Fruit fly (Drosophila melanogaster) whole organism, embryonic: Measurements from ENCODE around the gene in.
A peak's percentile ranks its signal among the peaks of the same experiment; 100 is the strongest.

Source experiments
- CG1024 ChIP-seq: fragments of 200-800 bp; sonication (Bioruptor generic); IDR thresholded peaks from 2 replicates; pipeline ENCODE4 v1.3.6; 2022; ENCODE audit warnings: missing biosample characterization, missing genetic modification characterization
- CG10321 ChIP-seq: fragments of 200-800 bp; sonication (Bioruptor generic); IDR thresholded peaks from 2 replicates; pipeline ENCODE4 v1.3.6; 2022; ENCODE audit warnings: missing biosample characterization, missing genetic modification characterization
- CG11085 ChIP-seq: fragments of 200-800 bp; sonication (Bioruptor generic); IDR thresholded peaks from 2 replicates; pipeline ENCODE4 v1.3.6; 2022; ENCODE audit warnings: missing biosample characterization, missing genetic modification characterization
- CG11456 ChIP-seq: fragments of 200-800 bp; sonication (Bioruptor generic); IDR thresholded peaks from 3 replicates; pipeline ENCODE4 v1.3.6; 2022; ENCODE audit warnings: missing biosample characterization, missing genetic modification characterization
- CG12391 ChIP-seq: fragments of 200-800 bp; sonication (Bioruptor generic); optimal IDR thresholded peaks from 3 replicates; lab custom pipeline; 2018; ENCODE audit warnings: missing biosample characterization, mild to moderate bottlenecking, missing genetic modification characterization, moderate library complexity
- CG14965 ChIP-seq: fragments of 200-800 bp; sonication (Bioruptor generic); optimal IDR thresholded peaks from 2 replicates; lab custom pipeline; 2016; ENCODE audit warnings: missing biosample characterization, missing genetic modification characterization, borderline replicate concordance
- CG17186 ChIP-seq: fragments of 200-800 bp; sonication (Bioruptor generic); optimal IDR thresholded peaks from 3 replicates; lab custom pipeline; 2017; ENCODE audit warnings: missing biosample characterization, missing genetic modification reagents, missing genetic modification characterization
- CG17568 ChIP-seq: fragments of 200-800 bp; sonication (Bioruptor generic); optimal IDR thresholded peaks from 2 replicates; lab custom pipeline; 2018; ENCODE audit warnings: missing biosample characterization, mild to moderate bottlenecking, missing genetic modification characterization, moderate library complexity
- CG17802 ChIP-seq: fragments of 200-800 bp; sonication (Bioruptor generic); optimal IDR thresholded peaks from 2 replicates; lab custom pipeline; 2018; ENCODE audit warnings: missing biosample characterization, mild to moderate bottlenecking, missing genetic modification characterization, moderate library complexity
- CG2120 ChIP-seq: fragments of 200-800 bp; sonication (Bioruptor generic); optimal IDR thresholded peaks from 3 replicates; lab custom pipeline; 2016; ENCODE audit warnings: missing biosample characterization, missing genetic modification characterization
- CG2129 ChIP-seq: fragments of 200-800 bp; sonication (Bioruptor generic); IDR thresholded peaks from 2 replicates; pipeline ENCODE4 v1.3.6; 2022; ENCODE audit warnings: missing biosample characterization, missing genetic modification characterization; ENCODE audit not compliant: partially characterized antibody
- CG34422 ChIP-seq: fragments of 200-800 bp; sonication (Bioruptor generic); IDR thresholded peaks from 3 replicates; pipeline ENCODE4 v1.3.6; 2022; ENCODE audit warnings: missing biosample characterization, missing genetic modification characterization
- CG4360 ChIP-seq: fragments of 200-800 bp; sonication (Bioruptor generic); IDR thresholded peaks from 2 replicates; pipeline ENCODE4 v1.3.6; 2022; ENCODE audit warnings: missing biosample characterization, missing genetic modification characterization
- CG6254 ChIP-seq: fragments of 200-800 bp; sonication (Bioruptor generic); optimal IDR thresholded peaks from 3 replicates; lab custom pipeline; 2017; ENCODE audit warnings: mild to moderate bottlenecking, missing biosample characterization, missing genetic modification reagents, missing genetic modification characterization
- CG6272 ChIP-seq: fragments of 200-800 bp; sonication (Bioruptor generic); IDR thresholded peaks from 2 replicates; pipeline ENCODE4 v1.3.6; 2022; ENCODE audit warnings: missing biosample characterization, missing genetic modification characterization
- CG7786 ChIP-seq: fragments of 200-800 bp; sonication (Bioruptor generic); optimal IDR thresholded peaks from 2 replicates; lab custom pipeline; 2016; ENCODE audit warnings: missing biosample characterization, missing genetic modification characterization
- CG7963 ChIP-seq: fragments of 200-800 bp; sonication (Bioruptor generic); IDR thresholded peaks from 3 replicates; pipeline ENCODE4 v1.3.6; 2022; ENCODE audit warnings: missing biosample characterization, missing genetic modification characterization; ENCODE audit not compliant: partially characterized antibody
- CG8478 ChIP-seq: fragments of >200 bp; optimal IDR thresholded peaks from 2 replicates; lab custom pipeline; 2018
- CG8765 ChIP-seq: fragments of 200-800 bp; sonication (Bioruptor generic); IDR thresholded peaks from 2 replicates; pipeline ENCODE4 v1.3.6; 2022; ENCODE audit warnings: missing biosample characterization, missing genetic modification characterization
- CG8944 ChIP-seq: fragments of 200-800 bp; sonication (Bioruptor generic); optimal IDR thresholded peaks from 3 replicates; lab custom pipeline; 2016; ENCODE audit warnings: missing biosample characterization, missing genetic modification characterization
- CG9215 ChIP-seq: fragments of 200-800 bp; sonication (Bioruptor generic); IDR thresholded peaks from 2 replicates; pipeline ENCODE4 v1.3.6; 2022; ENCODE audit warnings: missing biosample characterization, missing genetic modification characterization
- CG9727 ChIP-seq: fragments of 200-800 bp; sonication (Bioruptor generic); optimal IDR thresholded peaks from 3 replicates; lab custom pipeline; 2017; ENCODE audit warnings: missing biosample characterization, mild to moderate bottlenecking, missing genetic modification characterization
- Chrac-16 ChIP-seq: fragments of 200-800 bp; sonication (Bioruptor generic); optimal IDR thresholded peaks from 3 replicates; lab custom pipeline; 2016; ENCODE audit warnings: missing biosample characterization, missing genetic modification characterization
- CrebB ChIP-seq: fragments of 200-800 bp; sonication (Bioruptor generic); optimal IDR thresholded peaks from 3 replicates; lab custom pipeline; 2018; ENCODE audit warnings: missing biosample characterization, mild to moderate bottlenecking, missing genetic modification characterization
- Eip74EF ChIP-seq, 2 experiments: fragments of 200-800 bp in 1 of 2; fragments of >200 bp in 1 of 2; sonication (Bioruptor generic) in 1 of 2; optimal IDR thresholded peaks; 2 replicates each; lab custom pipeline; 2017 to 2019; ENCODE audit warnings: missing biosample characterization in 2 of 2, missing genetic modification characterization in 2 of 2, mild to moderate bottlenecking in 1 of 2, moderate library complexity in 1 of 2
- H15 ChIP-seq: fragments of 200-800 bp; sonication (Bioruptor generic); IDR thresholded peaks from 3 replicates; pipeline ENCODE4 v1.3.6; 2022; ENCODE audit warnings: missing biosample characterization, missing genetic modification characterization
- Kr ChIP-seq: fragments of 200-800 bp; sonication (Bioruptor generic); optimal IDR thresholded peaks from 2 replicates; lab custom pipeline; 2017; ENCODE audit warnings: missing biosample characterization, mild to moderate bottlenecking, missing genetic modification characterization
- Mad ChIP-seq: fragments of 200-800 bp; sonication (Bioruptor generic); optimal IDR thresholded peaks from 2 replicates; lab custom pipeline; 2016; ENCODE audit warnings: missing biosample characterization, missing genetic modification characterization
- NC2α ChIP-seq: fragments of 200-800 bp; sonication (Bioruptor generic); optimal IDR thresholded peaks from 2 replicates; lab custom pipeline; 2016; ENCODE audit warnings: missing biosample characterization, missing genetic modification characterization
- NFAT ChIP-seq: fragments of 200-800 bp; sonication (Bioruptor generic); IDR thresholded peaks from 2 replicates; pipeline ENCODE4 v1.3.6; 2022; ENCODE audit warnings: missing biosample characterization, missing genetic modification characterization
- Oli ChIP-seq: fragments of 200-800 bp; sonication (Bioruptor generic); optimal IDR thresholded peaks from 2 replicates; lab custom pipeline; 2018; ENCODE audit warnings: missing biosample characterization, mild to moderate bottlenecking, missing genetic modification characterization, moderate library complexity
- Optix ChIP-seq: fragments of 200-800 bp; sonication (Bioruptor generic); IDR thresholded peaks from 3 replicates; pipeline ENCODE4 v1.3.6; 2022; ENCODE audit warnings: missing biosample characterization, missing genetic modification characterization
- Ptx1 ChIP-seq: fragments of 200-800 bp; sonication (Bioruptor generic); IDR thresholded peaks from 2 replicates; pipeline ENCODE4 v1.3.6; 2022; ENCODE audit warnings: missing biosample characterization, missing genetic modification characterization
- Side ChIP-seq: fragments of 200-800 bp; sonication (Bioruptor generic); optimal IDR thresholded peaks from 2 replicates; lab custom pipeline; 2016; ENCODE audit warnings: missing biosample characterization, missing genetic modification characterization
- Trl ChIP-seq, 3 experiments: fragments of >200 bp in 2 of 3; fragments of 200-800 bp in 1 of 3; sonication (Bioruptor generic) in 1 of 3; optimal IDR thresholded peaks; 2 replicates in 1 of 3; 3 replicates in 2 of 3; lab custom pipeline; 2016 to 2017; ENCODE audit warnings: missing biosample characterization in 1 of 3, missing genetic modification characterization in 1 of 3
- Usf ChIP-seq: fragments of 200-800 bp; sonication (Bioruptor generic); optimal IDR thresholded peaks from 2 replicates; lab custom pipeline; 2017; ENCODE audit warnings: missing genotype, missing biosample characterization, missing genetic modification characterization
- Xrp1 ChIP-seq: fragments of 200-800 bp; sonication (Bioruptor generic); IDR thresholded peaks from 2 replicates; pipeline ENCODE4 v1.3.6; 2022; ENCODE audit warnings: missing biosample characterization, missing genetic modification characterization
- al ChIP-seq: fragments of 200-800 bp; sonication (Bioruptor generic); IDR thresholded peaks from 2 replicates; pipeline ENCODE4 v1.3.6; 2022; ENCODE audit warnings: missing biosample characterization, missing genetic modification characterization
- btn ChIP-seq: fragments of 200-800 bp; sonication (Bioruptor generic); optimal IDR thresholded peaks from 2 replicates; lab custom pipeline; 2016; ENCODE audit warnings: missing biosample characterization, missing genetic modification characterization
- disco-r ChIP-seq: fragments of 200-800 bp; sonication (Bioruptor generic); optimal IDR thresholded peaks from 2 replicates; lab custom pipeline; 2016; ENCODE audit warnings: missing biosample characterization, missing genetic modification characterization
- jumu ChIP-seq: fragments of 200-800 bp; sonication (Bioruptor generic); optimal IDR thresholded peaks from 3 replicates; lab custom pipeline; 2016; ENCODE audit warnings: missing biosample characterization, missing genetic modification characterization
- ken ChIP-seq: fragments of 200-800 bp; sonication (Bioruptor generic); IDR thresholded peaks from 3 replicates; pipeline ENCODE4 v1.3.6; 2022; ENCODE audit warnings: missing biosample characterization, missing genetic modification characterization
- klu ChIP-seq: fragments of 200-800 bp; sonication (Bioruptor generic); IDR thresholded peaks from 2 replicates; pipeline ENCODE4 v1.3.6; 2022; ENCODE audit warnings: missing biosample characterization, missing genetic modification characterization
- mirr ChIP-seq: fragments of 200-800 bp; sonication (Bioruptor generic); optimal IDR thresholded peaks from 3 replicates; lab custom pipeline; 2018; ENCODE audit warnings: missing biosample characterization, mild to moderate bottlenecking, missing genetic modification characterization
- nerfin-1 ChIP-seq: fragments of 200-800 bp; sonication (Bioruptor generic); optimal IDR thresholded peaks from 3 replicates; lab custom pipeline; 2019; ENCODE audit warnings: missing biosample characterization, mild to moderate bottlenecking, missing genetic modification characterization, moderate library complexity
- ranshi ChIP-seq: fragments of 200-800 bp; sonication (Bioruptor generic); IDR thresholded peaks from 2 replicates; pipeline ENCODE4 v1.3.6; 2022; ENCODE audit warnings: missing biosample characterization, missing genetic modification characterization
- sna ChIP-seq: fragments of 200-800 bp; sonication (Bioruptor generic); IDR thresholded peaks from 2 replicates; pipeline ENCODE4 v1.3.6; 2022; ENCODE audit warnings: missing biosample characterization, missing genetic modification characterization; ENCODE audit not compliant: partially characterized antibody
- sqz ChIP-seq: fragments of 200-800 bp; sonication (Bioruptor generic); optimal IDR thresholded peaks from 3 replicates; lab custom pipeline; 2018; ENCODE audit warnings: missing biosample characterization, mild to moderate bottlenecking, missing genetic modification characterization
- unpg ChIP-seq: fragments of 200-800 bp; sonication (Bioruptor generic); optimal IDR thresholded peaks from 3 replicates; lab custom pipeline; 2018; ENCODE audit warnings: missing biosample characterization, mild to moderate bottlenecking, missing genetic modification characterization, moderate library complexity
- yki ChIP-seq: fragments of >200 bp; optimal IDR thresholded peaks from 3 replicates; lab custom pipeline; 2018

The in gene

dm6 chr3L:20399550-20400109 is 32.6 kb downstream of the in start (continued):
- TF ChIP-seq al (GFP tag; lab: Robert Waterston, UW) (peak; percentile 88), CG12391 (tag; lab: Kevin White, UChicago) (peak; percentile 89), CG1024 (GFP tag; lab: Robert Waterston, UW) (0 out of 2 replicates have a peak, but pooled peaks have one; percentile 50), H15 (GFP tag; lab: Robert Waterston, UW) (peak; percentile 77), unpg (GFP tag; lab: Kevin White, UChicago) (peak; percentile 88), CG8478 (no peak), Side (peak; percentile 67), yki (lab: Kevin White, UChicago) (no peak), CG7786 (GFP tag; lab: Kevin White, UChicago) (peak; percentile 91), NC2α (GFP tag; lab: Kevin White, UChicago) (peak; percentile 4), btn (GFP tag; lab: Kevin White, UChicago) (peak; percentile 45), CG9727 (peak; percentile 88), klu (GFP tag; lab: Robert Waterston, UW) (peak; percentile 82), CG2129 (GFP tag; lab: Robert Waterston, UW) (no peak), ken (GFP tag; lab: Robert Waterston, UW) (peak; percentile 56; the same call in 1 of the 3 replicates), CG7963 (GFP tag; lab: Robert Waterston, UW) (no peak), Oli (peak; percentile 90), mirr (GFP tag; lab: Kevin White, UChicago) (peak; percentile 51), jumu (GFP tag; lab: Kevin White, UChicago) (peak; percentile 52), CG17802 (tag; lab: Kevin White, UChicago) (peak; percentile 23), CrebB (tag; lab: Kevin White, UChicago) (peak; percentile 77), CG14965 (GFP tag; lab: Kevin White, UChicago) (peak; percentile 45), Eip74EF (GFP tag; optimal IDR thresholded peaks at IDR 0.05; lab: Kevin White, UChicago) (peak in 1 of 2 experiments; percentile 89), Trl (optimal IDR thresholded peaks at IDR 0.05; lab: Kevin White, UChicago) (no peak), Trl (GFP tag; optimal IDR thresholded peaks at IDR 0.05; lab: Kevin White, UChicago) (peak; percentile 76), CG4360 (GFP tag; lab: Robert Waterston, UW) (no peak), Optix (GFP tag; lab: Robert Waterston, UW) (peak; percentile 64; the same call in 1 of the 3 replicates), sna (GFP tag; lab: Robert Waterston, UW) (no peak), ranshi (GFP tag; lab: Robert Waterston, UW) (peak; percentile 73), Ptx1 (GFP tag; lab: Robert Waterston, UW) (peak; percentile 92), Chrac-16 (GFP tag; lab: Kevin White, UChicago) (peak; percentile 84), CG11456 (GFP tag; lab: Robert Waterston, UW) (peak; percentile 83; the same call in 2 of the 3 replicates), CG8765 (peak; percentile 71; the same call in 1 of the 2 replicates), CG9215 (GFP tag; lab: Robert Waterston, UW) (peak; percentile 83), CG8944 (GFP tag; lab: Kevin White, UChicago) (peak; percentile 72), CG11085 (GFP tag; lab: Robert Waterston, UW) (peak; percentile 77), Kr (no peak), CG6272 (GFP tag; lab: Robert Waterston, UW) (peak; percentile 73), CG6254 (GFP tag; lab: Kevin White, UChicago) (peak; percentile 55), CG10321 (GFP tag; lab: Robert Waterston, UW) (peak; percentile 54; the same call in 1 of the 2 replicates), disco-r (peak; percentile 52), Xrp1 (GFP tag; lab: Robert Waterston, UW) (peak; percentile 86), Mad (peak; percentile 82), CG17568 (GFP tag; lab: Kevin White, UChicago) (peak; percentile 83), Usf (GFP tag; lab: Kevin White, UChicago) (peak; percentile 70), nerfin-1 (peak; percentile 87), NFAT (peak; percentile 79), CG2120 (GFP tag; lab: Kevin White, UChicago) (peak; percentile 93), CG34422 (GFP tag; lab: Robert Waterston, UW) (peak; percentile 86), sqz (GFP tag; lab: Kevin White, UChicago) (peak; percentile 76), CG17186 (peak; percentile 29)
